Worm (Caenorhabditis elegans) whole organism, L2 larva: ENCODE measurements around the gene F52C12.6.

ENCODE experiments used
- F13H6.1 ChIP-seq: sonication (generic microtip); optimal IDR thresholded peaks from 2 replicates; lab custom pipeline; 2016; ENCODE audit warnings: missing genetic modification characterization, missing compliant biosample characterization
- Y55F3AM.14 ChIP-seq: fragments of 200-800 bp; sonication (Bioruptor generic); optimal IDR thresholded peaks from 2 replicates; lab custom pipeline; 2018; ENCODE audit warnings: mild to moderate bottlenecking, missing genetic modification characterization, missing compliant biosample characterization
- ZK546.5 ChIP-seq: sonication (generic microtip); optimal IDR thresholded peaks from 2 replicates; lab custom pipeline; 2017; ENCODE audit warnings: missing biosample characterization, missing genetic modification characterization
- aly-2 ChIP-seq: fragments of 150-350 bp; optimal IDR thresholded peaks from 2 replicates; lab custom pipeline; 2014; ENCODE audit warnings: missing biosample characterization, missing genetic modification characterization
- blmp-1 ChIP-seq: sonication (generic microtip); optimal IDR thresholded peaks from 2 replicates; lab custom pipeline; 2017; ENCODE audit warnings: missing genetic modification characterization, mild to moderate bottlenecking, missing compliant biosample characterization, antibody characterized with exemption, moderate library complexity; ENCODE audit not compliant: insufficient read depth
- ceh-82 ChIP-seq: fragments of 150-350 bp; optimal IDR thresholded peaks from 2 replicates; lab custom pipeline; 2014; ENCODE audit warnings: missing biosample characterization, missing genetic modification characterization
- crh-2 ChIP-seq: sonication (generic microtip); optimal IDR thresholded peaks from 2 replicates; lab custom pipeline; 2017; ENCODE audit warnings: missing biosample characterization, missing genetic modification characterization
- dmd-4 ChIP-seq: sonication (generic microtip); optimal IDR thresholded peaks from 2 replicates; lab custom pipeline; 2017; ENCODE audit warnings: missing biosample characterization, missing genetic modification characterization
- elt-1 ChIP-seq: fragments of 150-350 bp; optimal IDR thresholded peaks from 2 replicates; lab custom pipeline; 2014; ENCODE audit warnings: missing biosample characterization, missing genetic modification characterization
- fos-1 ChIP-seq: fragments of 150-350 bp; optimal IDR thresholded peaks from 2 replicates; lab custom pipeline; 2014; ENCODE audit warnings: missing biosample characterization, missing genetic modification characterization
- gmeb-1 ChIP-seq: fragments of 150-350 bp; optimal IDR thresholded peaks from 2 replicates; lab custom pipeline; 2014; ENCODE audit warnings: missing biosample characterization, missing genetic modification characterization
- lin-11 ChIP-seq: fragments of 150-350 bp; sonication (generic microtip); optimal IDR thresholded peaks from 2 replicates; lab custom pipeline; 2014; ENCODE audit warnings: missing biosample characterization, missing genetic modification characterization, inconsistent platforms, mixed read lengths
- lin-39 ChIP-seq: fragments of 150-350 bp; optimal IDR thresholded peaks from 2 replicates; lab custom pipeline; 2014; ENCODE audit warnings: missing biosample characterization, missing genetic modification reagents, missing genetic modification characterization
- lsy-2 ChIP-seq, 2 experiments: fragments of 150-350 bp in 1 of 2; sonication (generic microtip) in 1 of 2; optimal IDR thresholded peaks; 2 replicates each; lab custom pipeline; 2014 to 2017; ENCODE audit warnings: missing biosample characterization in 2 of 2, missing genetic modification characterization in 2 of 2
- mdl-1 ChIP-seq, 2 experiments: fragments of 150-350 bp in 1 of 2; sonication (generic microtip) in 1 of 2; optimal IDR thresholded peaks; 2 replicates each; lab custom pipeline; 2017; ENCODE audit warnings: missing biosample characterization in 2 of 2, missing genetic modification characterization in 2 of 2
- nhr-12 ChIP-seq: fragments of 150-350 bp; optimal IDR thresholded peaks from 2 replicates; lab custom pipeline; 2014; ENCODE audit warnings: missing biosample characterization, missing genetic modification characterization
- nhr-21 ChIP-seq: fragments of 150-350 bp; optimal IDR thresholded peaks from 2 replicates; lab custom pipeline; 2014; ENCODE audit warnings: missing biosample characterization, missing genetic modification characterization
- nhr-237 ChIP-seq: fragments of 150-350 bp; optimal IDR thresholded peaks from 2 replicates; lab custom pipeline; 2014; ENCODE audit warnings: missing biosample characterization, missing genetic modification characterization
- nhr-25 ChIP-seq: fragments of 150-350 bp; sonication (generic microtip); optimal IDR thresholded peaks from 3 replicates; lab custom pipeline; 2014; ENCODE audit warnings: missing biosample characterization, missing genetic modification characterization
- nhr-6 ChIP-seq: fragments of 150-350 bp; optimal IDR thresholded peaks from 2 replicates; lab custom pipeline; 2014; ENCODE audit warnings: missing biosample characterization, missing genetic modification characterization
- nhr-77 ChIP-seq: fragments of 150-350 bp; optimal IDR thresholded peaks from 2 replicates; lab custom pipeline; 2014; ENCODE audit warnings: missing biosample characterization, missing genetic modification characterization
- peb-1 ChIP-seq: fragments of 150-350 bp; optimal IDR thresholded peaks from 2 replicates; lab custom pipeline; 2014; ENCODE audit warnings: missing biosample characterization, missing genetic modification characterization
- sem-4 ChIP-seq: fragments of 150-350 bp; optimal IDR thresholded peaks from 2 replicates; lab custom pipeline; 2014; ENCODE audit warnings: missing biosample characterization, missing genetic modification reagents, missing genetic modification characterization
- skn-1 ChIP-seq: sonication (generic microtip); optimal IDR thresholded peaks from 2 replicates; lab custom pipeline; 2017; ENCODE audit warnings: missing biosample characterization, missing genetic modification characterization
- sma-3 ChIP-seq: sonication (generic microtip); optimal IDR thresholded peaks from 2 replicates; lab custom pipeline; 2016; ENCODE audit warnings: missing genetic modification reagents, missing genetic modification characterization, missing compliant biosample characterization
- sma-9 ChIP-seq, 2 experiments: fragments of 150-350 bp in 1 of 2; sonication (generic microtip) in 1 of 2; optimal IDR thresholded peaks; 2 replicates each; lab custom pipeline; 2014 to 2016; ENCODE audit warnings: missing genetic modification characterization in 2 of 2, mild to moderate bottlenecking in 1 of 2, missing biosample characterization in 1 of 2, missing compliant biosample characterization in 1 of 2, missing genetic modification reagents in 1 of 2, moderate library complexity in 1 of 2
- snpc-4 ChIP-seq: fragments of 150-350 bp; optimal IDR thresholded peaks from 2 replicates; lab custom pipeline; 2014; ENCODE audit warnings: missing biosample characterization, missing genetic modification characterization
- unc-55 ChIP-seq: fragments of 150-350 bp; sonication (generic microtip); optimal IDR thresholded peaks from 3 replicates; lab custom pipeline; 2014; ENCODE audit warnings: missing biosample characterization, missing genetic modification reagents, missing genetic modification characterization
- unc-62 ChIP-seq: fragments of 150-350 bp; optimal IDR thresholded peaks from 2 replicates; lab custom pipeline; 2014; ENCODE audit warnings: missing biosample characterization, missing genetic modification reagents, missing genetic modification characterization
- ztf-1 ChIP-seq: fragments of 200-800 bp; sonication (Bioruptor generic); conservative IDR thresholded peaks from 2 replicates; pipeline ENCODE4 v1.3.6; 2022; ENCODE audit warnings: missing genetic modification characterization, missing compliant biosample characterization
- ztf-11 ChIP-seq: sonication (generic microtip); optimal IDR thresholded peaks from 2 replicates; lab custom pipeline; 2017; ENCODE audit warnings: missing biosample characterization, missing genetic modification characterization
- ztf-4 ChIP-seq: fragments of 150-350 bp; optimal IDR thresholded peaks from 2 replicates; lab custom pipeline; 2014; ENCODE audit warnings: missing biosample characterization, missing genetic modification characterization

Gene F52C12.6

DNA sequence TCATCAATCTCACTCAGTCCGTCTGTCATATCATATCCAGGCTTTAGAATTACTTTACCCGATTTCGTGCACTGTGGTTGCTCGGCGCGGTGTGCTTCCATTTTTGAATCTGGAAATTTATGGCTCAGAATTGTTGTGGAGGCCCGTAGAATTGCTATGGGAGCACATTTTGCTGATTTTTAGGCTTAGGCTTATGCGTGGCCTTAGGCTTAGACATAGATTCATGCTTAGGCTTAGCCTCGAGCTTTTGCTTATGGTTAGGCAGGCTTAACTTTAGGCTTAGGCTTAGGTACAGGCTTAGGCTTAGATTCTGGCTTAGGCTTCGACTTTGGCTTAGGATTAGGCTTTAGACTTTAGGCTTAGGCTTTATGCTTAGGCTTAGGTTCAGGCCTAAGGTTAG is 15.8 kb downstream of the F52C12.6 start, which contains the start of gene Y76B12C.4:
Gene Y76B12C.4 (minus strand): TSS at position 101 of the 400 bp plus-strand sequence.
- TF ChIP-seq lin-11 (tag; lab: Kevin White, UChicago): no peak
- no peak for TF ChIP-seq skn-1 (tag; lab: Kevin White, UChicago)

DNA sequence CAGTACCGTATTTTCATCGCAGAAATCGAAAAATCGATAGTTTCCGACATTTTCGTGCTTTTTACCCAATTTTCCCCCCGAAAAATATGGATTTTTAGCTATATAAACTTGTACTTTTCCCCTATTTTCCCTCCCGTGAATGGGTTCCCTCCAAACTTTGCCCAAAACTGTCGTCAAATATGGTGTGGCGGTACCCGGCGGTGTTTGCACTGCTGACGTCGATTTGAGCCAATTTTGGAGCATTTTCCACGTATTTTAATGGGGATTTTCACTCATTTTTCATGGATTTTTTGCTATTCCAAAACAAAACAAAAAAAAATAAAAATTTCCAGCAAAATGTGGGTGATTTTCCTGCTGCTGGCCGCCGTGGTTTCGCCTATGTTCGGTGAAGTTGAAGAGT is 16.9 kb downstream of the F52C12.6 start, which contains the start of gene Y76B12C.3:
Gene Y76B12C.3 (plus strand): TSS at position 334 of the 400 bp plus-strand sequence.
- peak in 1 of 2 experiments; percentile 14 for TF ChIP-seq lsy-2 (tag; optimal IDR thresholded peaks at IDR 0.05; lab: Kevin White, UChicago)
- no peak for TF ChIP-seq ztf-1 (GFP tag; lab: Robert Waterston, UW)
- peak; percentile 43 for TF ChIP-seq unc-55 (GFP tag; lab: Kevin White, UChicago)
- TF ChIP-seq nhr-237 (tag; lab: Kevin White, UChicago): no peak
- no peak for TF ChIP-seq crh-2 (tag; lab: Kevin White, UChicago)
- no peak for TF ChIP-seq sma-9 (GFP tag; optimal IDR thresholded peaks at IDR 0.05; lab: Kevin White, UChicago)
- no peak for TF ChIP-seq sma-9 (tag; optimal IDR thresholded peaks at IDR 0.05; lab: Kevin White, UChicago)
- TF ChIP-seq lin-39: no peak
- TF ChIP-seq gmeb-1 (tag; lab: Kevin White, UChicago): peak; percentile 18

ce11 chrIV:1975594-1975993 is 19.1 kb downstream of the F52C12.6 start:
- no peak for TF ChIP-seq Y55F3AM.14 (GFP tag; lab: Kevin White, UChicago)
- no peak for TF ChIP-seq blmp-1 (tag; lab: Kevin White, UChicago)
- TF ChIP-seq sem-4 (tag; lab: Kevin White, UChicago): no peak
- no peak for TF ChIP-seq peb-1 (tag; lab: Kevin White, UChicago)
- TF ChIP-seq nhr-12 (tag; lab: Kevin White, UChicago): no peak
- no peak for TF ChIP-seq nhr-237 (tag; lab: Kevin White, UChicago)
- no peak for TF ChIP-seq unc-62
- no peak for TF ChIP-seq ceh-82 (tag; lab: Kevin White, UChicago)
- no peak for TF ChIP-seq nhr-77 (tag; lab: Kevin White, UChicago)
- no peak for TF ChIP-seq lin-11 (tag; lab: Kevin White, UChicago)
- no peak for TF ChIP-seq crh-2 (tag; lab: Kevin White, UChicago)

DNA sequence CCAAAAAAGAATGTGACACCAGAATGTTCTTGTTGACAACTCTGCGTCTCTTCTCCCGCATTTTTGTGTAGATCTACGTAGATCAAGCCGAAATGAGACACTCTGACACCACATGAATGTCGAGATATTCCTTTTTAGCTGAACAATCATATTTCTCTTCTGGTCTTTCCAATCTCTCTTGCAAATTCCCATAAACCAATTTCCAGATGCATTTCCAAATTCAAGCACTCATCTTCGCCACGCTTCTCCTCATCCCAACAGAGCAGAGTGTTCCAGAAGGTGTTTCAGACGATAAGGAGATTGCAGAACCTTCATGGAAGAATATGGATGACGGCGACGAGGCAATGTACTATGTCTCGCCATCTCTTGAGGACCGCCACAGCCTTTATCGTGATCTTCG is 23.3 kb downstream of the F52C12.6 start, which contains the start of gene Y76B12C.8:
Gene Y76B12C.8 (plus strand): TSS at position 207 of the 400 bp plus-strand sequence.
- TF ChIP-seq nhr-6 (tag; lab: Kevin White, UChicago): no peak
- no peak for TF ChIP-seq ceh-82 (tag; lab: Kevin White, UChicago)
- no peak for TF ChIP-seq sem-4 (tag; lab: Kevin White, UChicago)
- TF ChIP-seq snpc-4 (tag; lab: Kevin White, UChicago): no peak
- no peak for TF ChIP-seq fos-1 (tag; lab: Kevin White, UChicago)
- TF ChIP-seq dmd-4 (tag; lab: Kevin White, UChicago): no peak
- TF ChIP-seq aly-2 (tag; lab: Kevin White, UChicago): no peak
- no peak for TF ChIP-seq mdl-1 (tag; optimal IDR thresholded peaks at IDR 0.05; lab: Kevin White, UChicago)
- TF ChIP-seq, all 48 proteins: peak for 0

- peak; percentile 1 for TF ChIP-seq lin-11 (tag; lab: Kevin White, UChicago)
- peak; percentile 30 for TF ChIP-seq F13H6.1 (tag; lab: Kevin White, UChicago)
- peak; percentile 51 for TF ChIP-seq unc-55 (GFP tag; lab: Kevin White, UChicago)
- peak in 1 of 2 experiments; percentile 7 for TF ChIP-seq lsy-2 (tag; optimal IDR thresholded peaks at IDR 0.05; lab: Kevin White, UChicago)
- TF ChIP-seq elt-1: no peak
Measured at ce11 chrIV:1980961-1981446, 24.5 kb downstream of the F52C12.6 start, which contains the start of gene Y76B12C.6. Gene Y76B12C.6 (plus strand): TSS chrIV:1981396.

DNA sequence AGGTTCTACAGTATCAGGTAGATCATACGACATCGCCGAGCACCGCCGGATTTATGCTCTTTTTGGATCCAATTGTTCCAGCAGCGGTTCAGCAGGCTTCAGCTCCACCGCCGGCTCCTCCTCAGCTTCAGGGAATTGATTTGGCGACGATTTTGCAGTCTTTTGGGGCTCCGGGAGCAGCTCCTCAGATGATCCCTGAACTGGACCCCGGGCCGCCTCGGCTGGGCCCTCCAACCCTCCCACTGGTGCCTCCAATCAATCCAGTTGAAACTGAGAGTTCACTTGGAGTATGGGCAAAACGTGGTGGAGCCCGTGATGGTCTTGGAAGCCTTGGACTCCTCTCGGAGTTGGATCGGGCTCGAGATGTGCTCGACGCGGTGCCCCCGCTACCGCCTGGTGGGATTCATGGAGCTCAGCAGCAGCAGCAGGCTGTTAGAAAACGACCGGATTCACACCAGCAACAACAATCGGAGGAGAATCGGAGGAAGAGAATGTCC is 34.4 kb downstream of the F52C12.6 start:
- TF ChIP-seq ZK546.5 (tag; lab: Kevin White, UChicago) (no peak), sma-3 (GFP tag; lab: Kevin White, UChicago) (no peak), lsy-2 (tag; optimal IDR thresholded peaks at IDR 0.05; lab: Kevin White, UChicago) (no peak), nhr-25 (tag; lab: Kevin White, UChicago) (no peak), ztf-11 (tag; lab: Kevin White, UChicago) (no peak), nhr-21 (tag; lab: Kevin White, UChicago) (no peak), ztf-4 (tag; lab: Kevin White, UChicago) (no peak), ztf-1 (GFP tag; lab: Robert Waterston, UW) (no peak)
